Worm (Caenorhabditis elegans): ENCODE results near the gene fbxa-111.

DNA sequence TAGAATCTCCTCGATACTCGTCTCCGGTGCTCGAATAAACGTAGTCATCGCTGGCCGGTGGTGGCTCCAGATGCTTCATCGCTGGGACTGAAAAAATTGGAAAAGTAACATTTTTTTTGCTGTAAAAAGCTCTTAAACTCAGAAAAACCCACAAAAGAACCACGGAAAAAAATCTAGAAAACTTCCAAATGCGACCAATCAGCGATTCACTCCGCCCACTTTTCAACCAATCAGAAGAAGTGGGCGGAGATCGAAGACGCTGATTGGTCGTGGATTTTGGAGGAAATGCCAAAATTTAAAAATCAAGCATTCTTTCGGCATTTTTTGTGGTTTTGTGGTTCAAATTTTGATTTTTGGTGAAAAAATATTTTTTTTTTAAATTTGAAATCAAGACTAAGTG lies 9.5 kb upstream of the fbxa-111 start:
- TF ChIP-seq C38D4.7 (GFP tag; optimal IDR thresholded peaks at IDR 0.05): no peak
- no peak for TF ChIP-seq ama-1 (optimal IDR thresholded peaks at IDR 0.05)
- no peak for TF ChIP-seq ceh-9 (tag; optimal IDR thresholded peaks at IDR 0.05)
